Worm (Caenorhabditis elegans) whole organism, mixed stage, embryonic: Measurements from ENCODE around the gene cdk-5.

ENCODE experiments used
- ceh-43 ChIP-seq: fragments of 200-800 bp; sonication (Bioruptor generic); optimal IDR thresholded peaks from 2 replicates; lab custom pipeline; 2018; ENCODE audit warnings: mild to moderate bottlenecking, missing genetic modification characterization, moderate library complexity, missing compliant biosample characterization
- cnd-1 ChIP-seq: fragments of 200-800 bp; sonication (Bioruptor generic); optimal IDR thresholded peaks from 2 replicates; lab custom pipeline; 2018; ENCODE audit warnings: mild to moderate bottlenecking, missing genetic modification characterization, missing compliant biosample characterization
- unc-62 ChIP-seq: fragments of 150-350 bp; optimal IDR thresholded peaks from 2 replicates; lab custom pipeline; 2014; ENCODE audit warnings: missing biosample characterization, missing genetic modification reagents, missing genetic modification characterization

- TF ChIP-seq ceh-43 (GFP tag; lab: Kevin White, UChicago): no peak
- no peak for TF ChIP-seq cnd-1 (tag; lab: Kevin White, UChicago)
- TF ChIP-seq unc-62 (GFP tag; lab: Kevin White, UChicago): no peak
These were observed 36.4 kb upstream of the cdk-5 start, which contains the start of gene T28A8.8 for ce11 chrIII:13502513-13502912.
